Fruit fly (Drosophila melanogaster) whole organism, embryonic: ENCODE data around the gene CG9166.

ENCODE experiments used
- ATbp ChIP-seq: fragments of 200-800 bp; sonication (Bioruptor generic); optimal IDR thresholded peaks from 2 replicates; lab custom pipeline; 2017; ENCODE audit warnings: missing biosample characterization, mild to moderate bottlenecking, missing genetic modification characterization, missing genetic modification reagents
- Ada2b ChIP-seq: fragments of 200-800 bp; sonication (Bioruptor generic); IDR thresholded peaks from 2 replicates; pipeline ENCODE4 v1.3.6; 2022; ENCODE audit warnings: missing biosample characterization, missing genetic modification characterization
- Atf-2 ChIP-seq: fragments of 200-800 bp; sonication (Bioruptor generic); optimal IDR thresholded peaks from 2 replicates; lab custom pipeline; 2016; ENCODE audit warnings: missing biosample characterization, missing genetic modification characterization
- Bgb ChIP-seq: fragments of 200-800 bp; sonication (Bioruptor generic); IDR thresholded peaks from 2 replicates; pipeline ENCODE4 v1.3.6; 2022; ENCODE audit warnings: missing biosample characterization, missing genetic modification characterization; ENCODE audit not compliant: partially characterized antibody
- C15 ChIP-seq: fragments of 200-800 bp; sonication (Bioruptor generic); IDR thresholded peaks from 3 replicates; pipeline ENCODE4 v1.3.6; 2022; ENCODE audit warnings: missing biosample characterization, missing genetic modification characterization
- CG10147 ChIP-seq: fragments of 200-800 bp; sonication (Bioruptor generic); optimal IDR thresholded peaks from 2 replicates; lab custom pipeline; 2019; ENCODE audit warnings: missing biosample characterization, mild to moderate bottlenecking, missing genetic modification characterization, moderate library complexity
- CG12155 ChIP-seq: fragments of 200-800 bp; sonication (Bioruptor generic); optimal IDR thresholded peaks from 3 replicates; lab custom pipeline; 2016; ENCODE audit warnings: missing biosample characterization, missing genetic modification characterization
- CG12942 ChIP-seq: fragments of 200-800 bp; sonication (Bioruptor generic); optimal IDR thresholded peaks from 3 replicates; lab custom pipeline; 2016; ENCODE audit warnings: missing biosample characterization, missing genetic modification characterization
- CG14014 ChIP-seq: fragments of 200-800 bp; sonication (Bioruptor generic); IDR thresholded peaks from 2 replicates; pipeline ENCODE4 v1.3.6; 2022; ENCODE audit warnings: missing biosample characterization, missing genetic modification characterization
- CG1647 ChIP-seq: fragments of 200-800 bp; sonication (Bioruptor generic); optimal IDR thresholded peaks from 3 replicates; lab custom pipeline; 2016; ENCODE audit warnings: missing biosample characterization, missing genetic modification characterization
- CG17385 ChIP-seq: fragments of 200-800 bp; sonication (Bioruptor generic); optimal IDR thresholded peaks from 3 replicates; lab custom pipeline; 2018; ENCODE audit warnings: missing biosample characterization, mild to moderate bottlenecking, missing genetic modification characterization
- CG1832 ChIP-seq: fragments of 200-800 bp; sonication (Bioruptor generic); optimal IDR thresholded peaks from 2 replicates; lab custom pipeline; 2017; ENCODE audit warnings: missing biosample characterization, mild to moderate bottlenecking, missing genetic modification characterization, inconsistent platforms
- CG2712 ChIP-seq: fragments of 200-800 bp; optimal IDR thresholded peaks from 3 replicates; lab custom pipeline; 2019; ENCODE audit warnings: missing biosample characterization, mild to moderate bottlenecking, missing genetic modification characterization, moderate library complexity
- CG2875 ChIP-seq: fragments of 200-800 bp; sonication (Bioruptor generic); optimal IDR thresholded peaks from 2 replicates; lab custom pipeline; 2017; ENCODE audit warnings: missing biosample characterization, mild to moderate bottlenecking, missing genetic modification characterization, missing genetic modification reagents
- CG30431 ChIP-seq: fragments of 200-800 bp; sonication (Bioruptor generic); optimal IDR thresholded peaks from 2 replicates; lab custom pipeline; 2017; ENCODE audit warnings: missing biosample characterization, missing genetic modification characterization
- CG3065 ChIP-seq: fragments of 200-800 bp; sonication (Bioruptor generic); optimal IDR thresholded peaks from 2 replicates; lab custom pipeline; 2016; ENCODE audit warnings: missing biosample characterization, missing genetic modification characterization
- CG34422 ChIP-seq: fragments of 200-800 bp; sonication (Bioruptor generic); IDR thresholded peaks from 3 replicates; pipeline ENCODE4 v1.3.6; 2022; ENCODE audit warnings: missing biosample characterization, missing genetic modification characterization
- CG4404 ChIP-seq: fragments of 200-800 bp; sonication (Bioruptor generic); IDR thresholded peaks from 2 replicates; pipeline ENCODE4 v1.3.6; 2022; ENCODE audit warnings: missing biosample characterization, missing genetic modification characterization
- CG4854 ChIP-seq: fragments of 200-800 bp; sonication (Bioruptor generic); optimal IDR thresholded peaks from 2 replicates; lab custom pipeline; 2016; ENCODE audit warnings: missing biosample characterization, missing genetic modification characterization, inconsistent platforms
- CG6689 ChIP-seq: fragments of 200-800 bp; sonication (Bioruptor generic); IDR thresholded peaks from 2 replicates; pipeline ENCODE4 v1.3.6; 2022; ENCODE audit warnings: missing biosample characterization, missing genetic modification characterization
- CG7556 ChIP-seq: fragments of 200-800 bp; sonication (Bioruptor generic); optimal IDR thresholded peaks from 2 replicates; lab custom pipeline; 2017; ENCODE audit warnings: missing biosample characterization, mild to moderate bottlenecking, missing genetic modification characterization
- CG7928 ChIP-seq: fragments of 200-800 bp; sonication (Bioruptor generic); optimal IDR thresholded peaks from 2 replicates; lab custom pipeline; 2017; ENCODE audit warnings: missing biosample characterization, mild to moderate bottlenecking, missing genetic modification characterization
- CG9215 ChIP-seq: fragments of 200-800 bp; sonication (Bioruptor generic); IDR thresholded peaks from 2 replicates; pipeline ENCODE4 v1.3.6; 2022; ENCODE audit warnings: missing biosample characterization, missing genetic modification characterization
- CG9876 ChIP-seq: fragments of 200-800 bp; sonication (Bioruptor generic); optimal IDR thresholded peaks from 2 replicates; lab custom pipeline; 2016; ENCODE audit warnings: missing biosample characterization, missing genetic modification characterization
- D ChIP-seq, 2 experiments: fragments of 200-800 bp in 1 of 2; fragments of >200 bp in 1 of 2; sonication (Bioruptor generic) in 1 of 2; optimal IDR thresholded peaks; 2 replicates in 1 of 2; 3 replicates in 1 of 2; lab custom pipeline; 2017; ENCODE audit warnings: mild to moderate bottlenecking in 1 of 2, missing biosample characterization in 1 of 2, missing genetic modification characterization in 1 of 2, missing genetic modification reagents in 1 of 2
- Drgx ChIP-seq: fragments of 200-800 bp; sonication (Bioruptor generic); IDR thresholded peaks from 2 replicates; pipeline ENCODE4 v1.3.6; 2022; ENCODE audit warnings: missing biosample characterization, missing genetic modification characterization
- Fer1 ChIP-seq: fragments of 200-800 bp; sonication (Bioruptor generic); optimal IDR thresholded peaks from 2 replicates; lab custom pipeline; 2017; ENCODE audit warnings: missing biosample characterization, mild to moderate bottlenecking, missing genetic modification characterization
- Gug ChIP-seq: fragments of 200-800 bp; sonication (Bioruptor generic); IDR thresholded peaks from 4 replicates; pipeline ENCODE4 v1.3.6; 2022; ENCODE audit warnings: missing biosample characterization, missing genetic modification characterization
- HLH4C ChIP-seq: fragments of 200-800 bp; sonication (Bioruptor generic); IDR thresholded peaks from 3 replicates; pipeline ENCODE4 v1.3.6; 2022; ENCODE audit warnings: missing biosample characterization, missing genetic modification characterization; ENCODE audit not compliant: partially characterized antibody
- HmgD ChIP-seq: fragments of 200-800 bp; sonication (Bioruptor generic); optimal IDR thresholded peaks from 3 replicates; lab custom pipeline; 2016; ENCODE audit warnings: missing biosample characterization, missing genetic modification characterization
- Lim3 ChIP-seq: fragments of 200-800 bp; sonication (Bioruptor generic); IDR thresholded peaks from 2 replicates; pipeline ENCODE4 v1.3.6; 2022; ENCODE audit warnings: missing biosample characterization, missing genetic modification characterization
- Mad ChIP-seq: fragments of 200-800 bp; sonication (Bioruptor generic); optimal IDR thresholded peaks from 2 replicates; lab custom pipeline; 2016; ENCODE audit warnings: missing biosample characterization, missing genetic modification characterization
- Nf-YA ChIP-seq: fragments of 200-800 bp; sonication (Bioruptor generic); IDR thresholded peaks from 2 replicates; pipeline ENCODE4 v1.3.6; 2022; ENCODE audit warnings: missing biosample characterization, missing genetic modification characterization
- Oli ChIP-seq: fragments of 200-800 bp; sonication (Bioruptor generic); optimal IDR thresholded peaks from 2 replicates; lab custom pipeline; 2018; ENCODE audit warnings: missing biosample characterization, mild to moderate bottlenecking, missing genetic modification characterization, moderate library complexity
- Trl ChIP-seq, 3 experiments: fragments of >200 bp in 2 of 3; fragments of 200-800 bp in 1 of 3; sonication (Bioruptor generic) in 1 of 3; optimal IDR thresholded peaks; 2 replicates in 1 of 3; 3 replicates in 2 of 3; lab custom pipeline; 2016 to 2017; ENCODE audit warnings: missing biosample characterization in 1 of 3, missing genetic modification characterization in 1 of 3
- al ChIP-seq: fragments of 200-800 bp; sonication (Bioruptor generic); IDR thresholded peaks from 2 replicates; pipeline ENCODE4 v1.3.6; 2022; ENCODE audit warnings: missing biosample characterization, missing genetic modification characterization
- bcd ChIP-seq: fragments of 200-800 bp; sonication (Bioruptor generic); optimal IDR thresholded peaks from 2 replicates; lab custom pipeline; 2017; ENCODE audit warnings: missing biosample characterization, mild to moderate bottlenecking, missing genetic modification characterization
- cas ChIP-seq: fragments of 200-800 bp; sonication (Bioruptor generic); IDR thresholded peaks from 2 replicates; pipeline ENCODE4 v1.3.6; 2022; ENCODE audit warnings: missing biosample characterization, missing genetic modification characterization
- chn ChIP-seq: fragments of 200-800 bp; sonication (Bioruptor generic); optimal IDR thresholded peaks from 2 replicates; lab custom pipeline; 2016; ENCODE audit warnings: missing biosample characterization, missing genetic modification characterization
- esg ChIP-seq: fragments of 200-800 bp; sonication (Bioruptor generic); conservative IDR thresholded peaks from 2 replicates; pipeline ENCODE4 v1.3.6; 2022; ENCODE audit warnings: missing biosample characterization, missing genetic modification characterization
- gem ChIP-seq: fragments of 200-800 bp; sonication (Bioruptor generic); optimal IDR thresholded peaks from 2 replicates; lab custom pipeline; 2019; ENCODE audit warnings: missing biosample characterization, mild to moderate bottlenecking, missing genetic modification characterization, moderate library complexity
- hbn ChIP-seq: fragments of 200-800 bp; sonication (Bioruptor generic); IDR thresholded peaks from 2 replicates; pipeline ENCODE4 v1.3.6; 2022; ENCODE audit warnings: missing biosample characterization, missing genetic modification characterization; ENCODE audit not compliant: partially characterized antibody
- ind ChIP-seq: fragments of 200-800 bp; sonication (Bioruptor generic); optimal IDR thresholded peaks from 3 replicates; lab custom pipeline; 2016; ENCODE audit warnings: missing biosample characterization, missing genetic modification characterization
- knrl ChIP-seq: fragments of 200-800 bp; sonication (Bioruptor generic); IDR thresholded peaks from 3 replicates; pipeline ENCODE4 v1.3.6; 2022; ENCODE audit warnings: missing biosample characterization, missing genetic modification characterization; ENCODE audit not compliant: partially characterized antibody
- mld ChIP-seq: fragments of 200-800 bp; sonication (Bioruptor generic); IDR thresholded peaks from 3 replicates; pipeline ENCODE4 v1.3.6; 2022; ENCODE audit warnings: missing biosample characterization, missing genetic modification characterization; ENCODE audit not compliant: partially characterized antibody
- nerfin-1 ChIP-seq: fragments of 200-800 bp; sonication (Bioruptor generic); optimal IDR thresholded peaks from 3 replicates; lab custom pipeline; 2019; ENCODE audit warnings: missing biosample characterization, mild to moderate bottlenecking, missing genetic modification characterization, moderate library complexity
- psq ChIP-seq: fragments of 200-800 bp; sonication (Bioruptor generic); optimal IDR thresholded peaks from 2 replicates; lab custom pipeline; 2017; ENCODE audit warnings: missing biosample characterization, missing genetic modification characterization
- sens ChIP-seq: fragments of 200-800 bp; sonication (Bioruptor generic); peaks from one replicate; lab custom pipeline; 2016; ENCODE audit warnings: missing biosample characterization, missing genetic modification characterization
- shn ChIP-seq: fragments of 200-800 bp; sonication (Bioruptor generic); optimal IDR thresholded peaks from 3 replicates; lab custom pipeline; 2016; ENCODE audit warnings: missing biosample characterization, missing genetic modification characterization
- slp2 ChIP-seq: fragments of 200-800 bp; sonication (Bioruptor generic); optimal IDR thresholded peaks from 2 replicates; lab custom pipeline; 2016; ENCODE audit warnings: missing biosample characterization, missing genetic modification characterization

CG9166 gene

dm6 chr3L:1368201-1368617 lies 17.3 kb downstream of the CG9166 start (continued):
- TF ChIP-seq Oli (peak; percentile 78), D (optimal IDR thresholded peaks at IDR 0.05; lab: Kevin White, UChicago) (no peak), D (GFP tag; optimal IDR thresholded peaks at IDR 0.05; lab: Kevin White, UChicago) (peak; percentile 68), Atf-2 (GFP tag; lab: Kevin White, UChicago) (peak; percentile 61), psq (GFP tag; lab: Kevin White, UChicago) (peak; percentile 36), chn (peak; percentile 77), CG4404 (GFP tag; lab: Robert Waterston, UW) (peak; percentile 97), CG1832 (GFP tag; lab: Kevin White, UChicago) (no peak), CG12155 (peak; percentile 66), CG30431 (GFP tag; lab: Kevin White, UChicago) (peak; percentile 78), CG4854 (peak; percentile 22), Fer1 (GFP tag; lab: Kevin White, UChicago) (peak; percentile 77), CG9876 (GFP tag; lab: Kevin White, UChicago) (peak; percentile 63), cas (0 out of 2 replicates have a peak, but pooled peaks have one; percentile 10), al (GFP tag; lab: Robert Waterston, UW) (peak; percentile 77), Lim3 (no peak), ATbp (peak; percentile 60), CG6689 (peak; percentile 86), Drgx (GFP tag; lab: Robert Waterston, UW) (peak; percentile 51), mld (no peak), HLH4C (GFP tag; lab: Robert Waterston, UW) (no peak), C15 (GFP tag; lab: Robert Waterston, UW) (no peak), CG10147 (peak; percentile 51), nerfin-1 (tag; lab: Kevin White, UChicago) (peak; percentile 53), CG9215 (GFP tag; lab: Robert Waterston, UW) (peak; percentile 82), CG1647 (GFP tag; lab: Kevin White, UChicago) (peak; percentile 43), knrl (no peak), slp2 (peak; percentile 73), HmgD (GFP tag; lab: Kevin White, UChicago) (no peak), Mad (GFP tag; lab: Kevin White, UChicago) (peak; percentile 66), Nf-YA (GFP tag; lab: Robert Waterston, UW) (peak; percentile 72), shn (GFP tag; lab: Kevin White, UChicago) (peak; percentile 48), CG14014 (peak; percentile 89), sens (GFP tag; lab: Kevin White, UChicago) (peak; percentile 96), ind (GFP tag; lab: Kevin White, UChicago) (peak; percentile 76), Gug (GFP tag; lab: Robert Waterston, UW) (peak; percentile 93), CG17385 (GFP tag; lab: Kevin White, UChicago) (peak; percentile 58), CG2712 (tag; lab: Kevin White, UChicago) (peak; percentile 87), hbn (GFP tag; lab: Robert Waterston, UW) (no peak), CG2875 (peak; percentile 48), CG34422 (GFP tag; lab: Robert Waterston, UW) (peak; percentile 84), CG3065 (peak; percentile 21), Trl (optimal IDR thresholded peaks at IDR 0.05; lab: Kevin White, UChicago) (no peak), Trl (GFP tag; optimal IDR thresholded peaks at IDR 0.05; lab: Kevin White, UChicago) (peak; percentile 77), Ada2b (GFP tag; lab: Robert Waterston, UW) (peak; percentile 81), gem (tag; lab: Kevin White, UChicago) (peak; percentile 84), esg (GFP tag; lab: Robert Waterston, UW) (peak; percentile 86), CG7928 (peak; percentile 20), Bgb (GFP tag; lab: Robert Waterston, UW) (no peak), CG7556 (GFP tag; lab: Kevin White, UChicago) (peak; percentile 78), bcd (peak; percentile 83), CG12942 (GFP tag; lab: Kevin White, UChicago) (peak; percentile 70)
